Fruit fly (Drosophila melanogaster) whole organism, embryonic: Measurements from ENCODE around the gene CG3349.

Experiments
- BEAF-32 ChIP-seq: fragments of 200-800 bp; sonication (Bioruptor generic); optimal IDR thresholded peaks from 3 replicates; lab custom pipeline; 2017; ENCODE audit warnings: missing biosample characterization, missing genetic modification characterization, mild to moderate bottlenecking, moderate library complexity, missing genetic modification reagents
- BtbVII ChIP-seq: fragments of 200-800 bp; sonication (Bioruptor generic); optimal IDR thresholded peaks from 3 replicates; lab custom pipeline; 2017; ENCODE audit warnings: missing biosample characterization, mild to moderate bottlenecking, missing genetic modification characterization
- CG11504 ChIP-seq: fragments of 200-800 bp; sonication (Bioruptor generic); optimal IDR thresholded peaks from 3 replicates; lab custom pipeline; 2019; ENCODE audit warnings: missing biosample characterization, mild to moderate bottlenecking, missing genetic modification characterization, moderate library complexity
- CG12659 ChIP-seq: fragments of 200-800 bp; sonication (Bioruptor generic); optimal IDR thresholded peaks from 3 replicates; lab custom pipeline; 2017; ENCODE audit warnings: mild to moderate bottlenecking, missing biosample characterization, missing genetic modification reagents, missing genetic modification characterization
- CG13624 ChIP-seq: fragments of 200-800 bp; sonication (Bioruptor generic); optimal IDR thresholded peaks from 2 replicates; lab custom pipeline; 2016; ENCODE audit warnings: missing biosample characterization, missing genetic modification characterization
- CG14860 ChIP-seq: fragments of 200-800 bp; sonication (Bioruptor generic); IDR thresholded peaks from 3 replicates; pipeline ENCODE4 v1.3.6; 2022; ENCODE audit warnings: missing biosample characterization, missing genetic modification characterization; ENCODE audit not compliant: partially characterized antibody
- CG15011 ChIP-seq: fragments of 200-800 bp; sonication (Bioruptor generic); optimal IDR thresholded peaks from 3 replicates; lab custom pipeline; 2018; ENCODE audit warnings: missing biosample characterization, mild to moderate bottlenecking, missing genetic modification characterization
- CG15479 ChIP-seq: fragments of 200-800 bp; sonication (Bioruptor generic); optimal IDR thresholded peaks from 3 replicates; lab custom pipeline; 2019; ENCODE audit warnings: missing biosample characterization, mild to moderate bottlenecking, missing genetic modification characterization, moderate library complexity
- CG17186 ChIP-seq: fragments of 200-800 bp; sonication (Bioruptor generic); optimal IDR thresholded peaks from 3 replicates; lab custom pipeline; 2017; ENCODE audit warnings: missing biosample characterization, missing genetic modification reagents, missing genetic modification characterization
- CG17359 ChIP-seq: fragments of 200-800 bp; sonication (Bioruptor generic); optimal IDR thresholded peaks from 3 replicates; lab custom pipeline; 2018; ENCODE audit warnings: missing biosample characterization, mild to moderate bottlenecking, missing genetic modification characterization, moderate library complexity
- CG17829 ChIP-seq: fragments of 200-800 bp; optimal IDR thresholded peaks from 2 replicates; lab custom pipeline; 2019; ENCODE audit warnings: missing biosample characterization, mild to moderate bottlenecking, missing genetic modification characterization, moderate library complexity
- CG17912 ChIP-seq: fragments of 200-800 bp; sonication (Bioruptor generic); optimal IDR thresholded peaks from 2 replicates; lab custom pipeline; 2018; ENCODE audit warnings: missing biosample characterization, mild to moderate bottlenecking, missing genetic modification characterization
- CG2712 ChIP-seq: fragments of 200-800 bp; optimal IDR thresholded peaks from 3 replicates; lab custom pipeline; 2019; ENCODE audit warnings: missing biosample characterization, mild to moderate bottlenecking, missing genetic modification characterization, moderate library complexity
- CG30020 ChIP-seq: fragments of 200-800 bp; optimal IDR thresholded peaks from 2 replicates; lab custom pipeline; 2019; ENCODE audit warnings: missing biosample characterization, mild to moderate bottlenecking, missing genetic modification characterization, moderate library complexity
- CG3407 ChIP-seq: fragments of 200-800 bp; sonication (Bioruptor generic); optimal IDR thresholded peaks from 2 replicates; lab custom pipeline; 2018; ENCODE audit warnings: missing biosample characterization, mild to moderate bottlenecking, missing genetic modification characterization
- CG4707 ChIP-seq: fragments of 200-800 bp; sonication (Bioruptor generic); optimal IDR thresholded peaks from 2 replicates; lab custom pipeline; 2018; ENCODE audit warnings: missing biosample characterization, mild to moderate bottlenecking, missing genetic modification characterization, moderate library complexity
- CG7839 ChIP-seq: fragments of 200-800 bp; sonication (Bioruptor generic); optimal IDR thresholded peaks from 3 replicates; lab custom pipeline; 2018; ENCODE audit warnings: missing biosample characterization, mild to moderate bottlenecking, missing genetic modification characterization, moderate library complexity
- CG8359 ChIP-seq: fragments of 200-800 bp; sonication (Bioruptor generic); optimal IDR thresholded peaks from 2 replicates; lab custom pipeline; 2017; ENCODE audit warnings: missing biosample characterization, mild to moderate bottlenecking, missing genetic modification characterization, borderline replicate concordance
- CG8944 ChIP-seq: fragments of 200-800 bp; sonication (Bioruptor generic); optimal IDR thresholded peaks from 3 replicates; lab custom pipeline; 2016; ENCODE audit warnings: missing biosample characterization, missing genetic modification characterization
- CG9437 ChIP-seq: fragments of 200-800 bp; sonication (Bioruptor generic); optimal IDR thresholded peaks from 2 replicates; lab custom pipeline; 2018; ENCODE audit warnings: missing biosample characterization, mild to moderate bottlenecking, missing genetic modification characterization
- CG9817 ChIP-seq: fragments of 200-800 bp; sonication (Bioruptor generic); optimal IDR thresholded peaks from 2 replicates; lab custom pipeline; 2018; ENCODE audit warnings: missing biosample characterization, mild to moderate bottlenecking, missing genetic modification characterization, moderate library complexity
- CHES-1-like ChIP-seq: fragments of 200-800 bp; sonication (Bioruptor generic); optimal IDR thresholded peaks from 2 replicates; lab custom pipeline; 2016; ENCODE audit warnings: missing biosample characterization, missing genetic modification characterization
- D ChIP-seq, 2 experiments: fragments of 200-800 bp in 1 of 2; fragments of >200 bp in 1 of 2; sonication (Bioruptor generic) in 1 of 2; optimal IDR thresholded peaks; 2 replicates in 1 of 2; 3 replicates in 1 of 2; lab custom pipeline; 2017; ENCODE audit warnings: mild to moderate bottlenecking in 1 of 2, missing biosample characterization in 1 of 2, missing genetic modification characterization in 1 of 2, missing genetic modification reagents in 1 of 2
- Drgx ChIP-seq: fragments of 200-800 bp; sonication (Bioruptor generic); IDR thresholded peaks from 2 replicates; pipeline ENCODE4 v1.3.6; 2022; ENCODE audit warnings: missing biosample characterization, missing genetic modification characterization
- Eip74EF ChIP-seq, 2 experiments: fragments of 200-800 bp in 1 of 2; fragments of >200 bp in 1 of 2; sonication (Bioruptor generic) in 1 of 2; optimal IDR thresholded peaks; 2 replicates each; lab custom pipeline; 2017 to 2019; ENCODE audit warnings: missing biosample characterization in 2 of 2, missing genetic modification characterization in 2 of 2, mild to moderate bottlenecking in 1 of 2, moderate library complexity in 1 of 2
- Ets65A ChIP-seq: fragments of 200-800 bp; sonication (Bioruptor generic); peaks from one replicate; lab custom pipeline; 2016; ENCODE audit warnings: missing biosample characterization, missing genetic modification characterization
- HLH54F ChIP-seq: fragments of 200-800 bp; sonication (Bioruptor generic); optimal IDR thresholded peaks from 3 replicates; lab custom pipeline; 2016; ENCODE audit warnings: missing biosample characterization, missing genetic modification characterization
- Hand ChIP-seq: fragments of 200-800 bp; sonication (Bioruptor generic); optimal IDR thresholded peaks from 2 replicates; lab custom pipeline; 2017; ENCODE audit warnings: mild to moderate bottlenecking, missing biosample characterization, missing genetic modification reagents, missing genetic modification characterization
- Hey ChIP-seq: fragments of 200-800 bp; sonication (Bioruptor generic); optimal IDR thresholded peaks from 3 replicates; lab custom pipeline; 2018; ENCODE audit warnings: missing biosample characterization, mild to moderate bottlenecking, missing genetic modification characterization
- Hsf ChIP-seq: fragments of 200-800 bp; sonication (Bioruptor generic); optimal IDR thresholded peaks from 3 replicates; lab custom pipeline; 2016; ENCODE audit warnings: missing biosample characterization, missing genetic modification characterization
- Lpt ChIP-seq: fragments of >200 bp; optimal IDR thresholded peaks from 2 replicates; lab custom pipeline; 2018; ENCODE audit warnings: missing biosample characterization, missing genetic modification characterization
- Nf-YC ChIP-seq: fragments of 200-800 bp; optimal IDR thresholded peaks from 3 replicates; lab custom pipeline; 2019; ENCODE audit warnings: missing biosample characterization, mild to moderate bottlenecking, missing genetic modification characterization, moderate library complexity
- amos ChIP-seq: fragments of 200-800 bp; sonication (Bioruptor generic); IDR thresholded peaks from 2 replicates; pipeline ENCODE4 v1.3.6; 2022; ENCODE audit warnings: missing biosample characterization, missing genetic modification characterization; ENCODE audit not compliant: partially characterized antibody
- br ChIP-seq: fragments of >200 bp; optimal IDR thresholded peaks from 2 replicates; lab custom pipeline; 2017
- crc ChIP-seq: fragments of 200-800 bp; sonication (Bioruptor generic); optimal IDR thresholded peaks from 2 replicates; lab custom pipeline; 2016; ENCODE audit warnings: missing biosample characterization, missing genetic modification characterization
- ems ChIP-seq: fragments of 200-800 bp; sonication (Bioruptor generic); optimal IDR thresholded peaks from 3 replicates; lab custom pipeline; 2016; ENCODE audit warnings: missing biosample characterization, missing genetic modification characterization
- eyg ChIP-seq: fragments of 200-800 bp; sonication (Bioruptor generic); optimal IDR thresholded peaks from 3 replicates; lab custom pipeline; 2016; ENCODE audit warnings: missing biosample characterization, missing genetic modification characterization
- gem ChIP-seq: fragments of 200-800 bp; sonication (Bioruptor generic); optimal IDR thresholded peaks from 2 replicates; lab custom pipeline; 2019; ENCODE audit warnings: missing biosample characterization, mild to moderate bottlenecking, missing genetic modification characterization, moderate library complexity
- grau ChIP-seq: fragments of 200-800 bp; optimal IDR thresholded peaks from 3 replicates; lab custom pipeline; 2019; ENCODE audit warnings: missing biosample characterization, mild to moderate bottlenecking, missing genetic modification characterization, moderate library complexity
- ind ChIP-seq: fragments of 200-800 bp; sonication (Bioruptor generic); optimal IDR thresholded peaks from 3 replicates; lab custom pipeline; 2016; ENCODE audit warnings: missing biosample characterization, missing genetic modification characterization
- nau ChIP-seq: fragments of 200-800 bp; sonication (Bioruptor generic); optimal IDR thresholded peaks from 3 replicates; lab custom pipeline; 2017; ENCODE audit warnings: missing biosample characterization, mild to moderate bottlenecking, missing genetic modification characterization, missing genetic modification reagents
- oc ChIP-seq: fragments of 200-800 bp; sonication (Bioruptor generic); optimal IDR thresholded peaks from 2 replicates; lab custom pipeline; 2018; ENCODE audit warnings: missing biosample characterization, mild to moderate bottlenecking, missing genetic modification characterization, moderate library complexity
- psq ChIP-seq: fragments of 200-800 bp; sonication (Bioruptor generic); optimal IDR thresholded peaks from 2 replicates; lab custom pipeline; 2017; ENCODE audit warnings: missing biosample characterization, missing genetic modification characterization
- sna ChIP-seq: fragments of 200-800 bp; sonication (Bioruptor generic); IDR thresholded peaks from 2 replicates; pipeline ENCODE4 v1.3.6; 2022; ENCODE audit warnings: missing biosample characterization, missing genetic modification characterization; ENCODE audit not compliant: partially characterized antibody
- tin ChIP-seq: fragments of 200-800 bp; sonication (Bioruptor generic); optimal IDR thresholded peaks from 3 replicates; lab custom pipeline; 2016; ENCODE audit warnings: missing biosample characterization, missing genetic modification characterization
- unpg ChIP-seq: fragments of 200-800 bp; sonication (Bioruptor generic); optimal IDR thresholded peaks from 3 replicates; lab custom pipeline; 2018; ENCODE audit warnings: missing biosample characterization, mild to moderate bottlenecking, missing genetic modification characterization, moderate library complexity
- wdn ChIP-seq: fragments of 200-800 bp; sonication (Bioruptor generic); IDR thresholded peaks from 2 replicates; pipeline ENCODE4 v1.3.6; 2022; ENCODE audit warnings: missing biosample characterization, missing genetic modification characterization

The CG3349 gene

DNA sequence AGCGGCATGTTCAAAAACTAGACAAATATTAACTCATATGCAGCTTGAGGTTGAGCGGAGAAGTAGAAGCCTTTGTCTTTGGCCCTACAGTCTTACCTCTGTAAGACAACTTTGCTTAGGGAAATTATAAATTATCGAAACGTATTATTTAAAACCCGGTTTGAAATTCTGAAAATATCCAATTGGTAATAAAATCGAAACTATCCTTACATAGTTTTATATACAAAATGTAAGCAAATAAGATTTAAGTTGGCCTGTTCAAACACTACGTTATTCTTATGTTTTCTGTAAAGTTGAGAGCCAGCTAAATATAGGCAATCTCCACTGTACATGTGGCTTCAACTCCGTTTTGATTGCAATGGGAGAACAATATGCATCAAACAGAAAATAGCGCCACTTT is 33.9 kb downstream of the CG3349 start:
- TF ChIP-seq BtbVII: no peak
- TF ChIP-seq CG17359 (tag; lab: Kevin White, UChicago): no peak
- TF ChIP-seq CG11504 (tag; lab: Kevin White, UChicago): peak; percentile 20
- TF ChIP-seq oc (tag; lab: Kevin White, UChicago): no peak
- TF ChIP-seq grau (tag; lab: Kevin White, UChicago): peak; percentile 73
- no peak for TF ChIP-seq eyg (GFP tag; lab: Kevin White, UChicago)
- TF ChIP-seq CG2712 (tag; lab: Kevin White, UChicago): peak; percentile 23
- peak; percentile 45; the same call in 1 of the 2 replicates for TF ChIP-seq Drgx
- TF ChIP-seq tin (GFP tag; lab: Kevin White, UChicago): peak; percentile 2
- no peak for TF ChIP-seq CHES-1-like (GFP tag; lab: Kevin White, UChicago)
- no peak for TF ChIP-seq CG14860 (GFP tag; lab: Robert Waterston, UW)
- TF ChIP-seq CG7839: peak; percentile 2
- TF ChIP-seq Ets65A (GFP tag; lab: Kevin White, UChicago): peak; percentile 62
- no peak for TF ChIP-seq ems (GFP tag; lab: Kevin White, UChicago)
- peak; percentile 28 for TF ChIP-seq gem (tag; lab: Kevin White, UChicago)
- TF ChIP-seq, all 482 proteins: peak for 8

DNA sequence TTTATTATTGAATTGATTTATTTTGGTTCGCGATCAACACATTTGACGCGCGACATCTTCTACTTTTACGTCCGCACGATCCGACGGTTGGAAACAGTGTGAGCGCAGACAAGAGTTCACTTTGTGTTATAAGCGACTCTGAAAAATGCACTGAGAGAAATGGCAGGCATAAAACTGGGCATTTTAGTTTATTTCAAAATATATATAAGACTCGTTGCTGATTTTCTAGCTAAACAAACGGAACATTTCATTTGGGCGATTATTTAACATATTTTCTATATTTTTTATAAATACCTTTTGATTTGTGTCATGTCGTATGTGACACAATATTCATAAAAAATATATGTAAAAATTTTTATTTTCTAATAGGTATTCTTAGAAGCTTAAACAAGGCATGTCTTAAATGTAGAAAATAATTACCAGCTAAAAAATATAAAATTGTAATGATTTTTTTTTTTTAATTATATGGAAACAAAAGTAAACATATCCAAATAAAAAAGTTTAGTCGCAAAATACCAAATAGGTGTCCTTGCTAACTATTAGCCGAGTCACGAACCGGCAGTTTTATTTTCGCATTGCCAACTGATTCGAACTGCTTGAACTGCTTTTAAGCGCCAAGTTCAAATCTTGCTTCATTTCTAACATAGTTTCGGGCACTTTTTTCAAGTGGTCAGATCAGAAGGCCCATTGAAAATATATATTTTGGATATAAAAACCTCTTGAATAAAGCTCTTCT is 34.7 kb downstream of the CG3349 start, which contains the start of gene Reck:
Gene Reck (minus strand): TSS at position 106 of the 736 bp plus-strand sequence.
- TF ChIP-seq Drgx (peak; percentile 94), CG8944 (peak; percentile 12), CG8359 (GFP tag; lab: Kevin White, UChicago) (peak; percentile 78), Hsf (GFP tag; lab: Kevin White, UChicago) (peak; percentile 70), Lpt (no peak), CG4707 (GFP tag; lab: Kevin White, UChicago) (peak; percentile 56), Hey (tag; lab: Kevin White, UChicago) (no peak), nau (GFP tag; lab: Kevin White, UChicago) (peak; percentile 73), sna (GFP tag; lab: Robert Waterston, UW) (no peak), CG17186 (GFP tag; lab: Kevin White, UChicago) (no peak), CG3407 (GFP tag; lab: Kevin White, UChicago) (peak; percentile 47), CG9437 (GFP tag; lab: Kevin White, UChicago) (peak; percentile 62), unpg (GFP tag; lab: Kevin White, UChicago) (peak; percentile 91), amos (GFP tag; lab: Robert Waterston, UW) (no peak), D (optimal IDR thresholded peaks at IDR 0.05; lab: Kevin White, UChicago) (no peak), D (GFP tag; optimal IDR thresholded peaks at IDR 0.05; lab: Kevin White, UChicago) (peak; percentile 86), HLH54F (peak; percentile 7), BEAF-32 (GFP tag; lab: Kevin White, UChicago) (no peak), CG30020 (tag; lab: Kevin White, UChicago) (no peak), CG17829 (tag; lab: Kevin White, UChicago) (peak; percentile 89), Nf-YC (tag; lab: Kevin White, UChicago) (peak; percentile 40), CG12659 (GFP tag; lab: Kevin White, UChicago) (peak; percentile 73), Hand (GFP tag; lab: Kevin White, UChicago) (peak; percentile 42), CG15479 (GFP tag; lab: Kevin White, UChicago) (no peak), crc (GFP tag; lab: Kevin White, UChicago) (peak; percentile 13), Eip74EF (GFP tag; optimal IDR thresholded peaks at IDR 0.05; lab: Kevin White, UChicago) (peak in 1 of 2 experiments; percentile 84), CG9817 (tag; lab: Kevin White, UChicago) (peak; percentile 58), wdn (GFP tag; lab: Robert Waterston, UW) (no peak), psq (GFP tag; lab: Kevin White, UChicago) (peak; percentile 45), CG15011 (GFP tag; lab: Kevin White, UChicago) (no peak), oc (tag; lab: Kevin White, UChicago) (peak; percentile 80), br (no peak), CG13624 (peak; percentile 51), CG17912 (no peak), ind (GFP tag; lab: Kevin White, UChicago) (peak; percentile 81)
